Fruit fly (Drosophila melanogaster): ENCODE measurements around the gene Zmynd10.

Zmynd10 gene

dm6 chr3L:13022160-13022853 lies 3.9 kb downstream of the Zmynd10 start, which contains the start of gene Adk2 (continued):
- TF ChIP-seq rib (GFP tag; IDR thresholded peaks at IDR 0.05) = no peak
- peak; percentile 51 for TF ChIP-seq Ada2b (GFP tag; IDR thresholded peaks at IDR 0.05)
- TF ChIP-seq Max (GFP tag; optimal IDR thresholded peaks at IDR 0.05) = peak; percentile 28
- no peak for TF ChIP-seq CG17385 (GFP tag; optimal IDR thresholded peaks at IDR 0.05)
- peak; percentile 0 for TF ChIP-seq kay (GFP tag; optimal IDR thresholded peaks at IDR 0.05)
- no peak for TF ChIP-seq sqz (GFP tag; optimal IDR thresholded peaks at IDR 0.05)
- peak; percentile 45 for TF ChIP-seq Ets65A (GFP tag)
- TF ChIP-seq CG12071 (GFP tag; optimal IDR thresholded peaks at IDR 0.05) = no peak
- TF ChIP-seq sob (GFP tag; IDR thresholded peaks at IDR 0.05) = peak; percentile 23; the same call in 1 of the 2 replicates
- no peak for TF ChIP-seq cad (GFP tag; optimal IDR thresholded peaks at IDR 0.05)
- TF ChIP-seq CG10462 (GFP tag; optimal IDR thresholded peaks at IDR 0.05) = no peak
- no peak for TF ChIP-seq Usf (GFP tag; optimal IDR thresholded peaks at IDR 0.05)
- TF ChIP-seq so (GFP tag; IDR thresholded peaks at IDR 0.05) = 0 out of 3 replicates have a peak, but pooled peaks have one; percentile 34
- TF ChIP-seq NFAT (GFP tag; IDR thresholded peaks at IDR 0.05) = peak; percentile 80
- peak; percentile 31 for TF ChIP-seq B-H2 (GFP tag; optimal IDR thresholded peaks at IDR 0.05)
- TF ChIP-seq crol (GFP tag; IDR thresholded peaks at IDR 0.05) = no peak
- TF ChIP-seq NC2α (GFP tag; optimal IDR thresholded peaks at IDR 0.05) = no peak
- no peak for TF ChIP-seq mirr (GFP tag; optimal IDR thresholded peaks at IDR 0.05)
- no peak for TF ChIP-seq NK7.1 (GFP tag; optimal IDR thresholded peaks at IDR 0.05)
- no peak for TF ChIP-seq BEAF-32 (GFP tag; optimal IDR thresholded peaks at IDR 0.05)
- no peak for TF ChIP-seq Scr (GFP tag; IDR thresholded peaks at IDR 0.05; ENCODE audit: partially characterized antibody)
- no peak for TF ChIP-seq CG6854 (GFP tag; optimal IDR thresholded peaks at IDR 0.05)
- no peak for TF ChIP-seq Side (GFP tag; optimal IDR thresholded peaks at IDR 0.05)
- no peak for TF ChIP-seq CG7556 (GFP tag; optimal IDR thresholded peaks at IDR 0.05)
- no peak for TF ChIP-seq pros (GFP tag; optimal IDR thresholded peaks at IDR 0.05)
- TF ChIP-seq sisA (GFP tag; IDR thresholded peaks at IDR 0.05) = peak; percentile 47
- no peak for TF ChIP-seq ap (GFP tag; IDR thresholded peaks at IDR 0.05)
- peak; percentile 20 for TF ChIP-seq ems (GFP tag; optimal IDR thresholded peaks at IDR 0.05)
- no peak for TF ChIP-seq CG10321 (GFP tag; IDR thresholded peaks at IDR 0.05)
- no peak for TF ChIP-seq CG34224 (GFP tag; IDR thresholded peaks at IDR 0.05; ENCODE audit: partially characterized antibody)
- TF ChIP-seq C15 (GFP tag; IDR thresholded peaks at IDR 0.05) = no peak
- TF ChIP-seq CG4328 (GFP tag; optimal IDR thresholded peaks at IDR 0.05) = no peak
- no peak for TF ChIP-seq onecut (GFP tag; IDR thresholded peaks at IDR 0.05)
- peak; percentile 74 for TF ChIP-seq zf30C (GFP tag; optimal IDR thresholded peaks at IDR 0.05)
- no peak for TF ChIP-seq Fer2 (tag; optimal IDR thresholded peaks at IDR 0.05)
- TF ChIP-seq Dad (GFP tag; optimal IDR thresholded peaks at IDR 0.05) = no peak
- peak; percentile 89 for TF ChIP-seq Med (GFP tag)
- TF ChIP-seq zen (tag; optimal IDR thresholded peaks at IDR 0.05) = no peak
- no peak for TF ChIP-seq Myb (GFP tag; optimal IDR thresholded peaks at IDR 0.05)
- no peak; the same call in 1 of the 2 replicates for TF ChIP-seq toy (GFP tag; IDR thresholded peaks at IDR 0.05)
- no peak for TF ChIP-seq CG15011 (GFP tag; optimal IDR thresholded peaks at IDR 0.05)
- TF ChIP-seq CG18599 (GFP tag; optimal IDR thresholded peaks at IDR 0.05) = no peak
- no peak for TF ChIP-seq nerfin-2 (GFP tag; IDR thresholded peaks at IDR 0.05; ENCODE audit: partially characterized antibody)
- TF ChIP-seq CG8290 (GFP tag; optimal IDR thresholded peaks at IDR 0.05) = no peak
- peak in 1 of 2 experiments; percentile 55 for TF ChIP-seq CG8290 (tag; optimal IDR thresholded peaks at IDR 0.05)
- TF ChIP-seq CG6272 (GFP tag; IDR thresholded peaks at IDR 0.05) = peak; percentile 70
- TF ChIP-seq tgo (GFP tag; IDR thresholded peaks at IDR 0.05) = peak; percentile 44; the same call in 2 of the 3 replicates
- TF ChIP-seq croc (GFP tag; conservative IDR thresholded peaks at IDR 0.05) = no peak
- TF ChIP-seq CG13424 (tag; optimal IDR thresholded peaks at IDR 0.05) = no peak
- TF ChIP-seq CG6813 (GFP tag; optimal IDR thresholded peaks at IDR 0.05) = no peak
- peak; percentile 73 for TF ChIP-seq row (GFP tag; IDR thresholded peaks at IDR 0.05)
